Worm (Caenorhabditis elegans): Measurements from ENCODE around the gene str-79.

Gene str-79

DNA sequence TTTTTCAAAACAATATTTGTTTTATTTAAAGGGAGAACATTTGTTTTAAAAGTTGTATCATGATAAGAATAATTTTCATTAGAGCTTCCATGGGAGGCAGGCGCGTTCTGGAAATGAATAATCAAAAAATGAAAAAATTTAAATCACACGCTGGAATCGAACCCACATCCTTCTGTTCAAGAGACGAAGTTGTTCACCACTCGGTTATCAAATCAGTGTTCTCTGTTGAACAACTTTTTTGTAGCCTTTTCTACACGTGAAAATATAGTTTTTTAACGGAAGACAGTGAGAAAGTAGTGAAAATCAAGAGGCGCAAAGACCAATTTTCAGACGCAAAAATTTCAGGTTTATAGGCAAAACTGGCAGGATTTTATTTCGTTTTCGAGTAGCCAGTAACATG, 3.1 kb downstream of the str-79 start:
- TF ChIP-seq ceh-9 (tag; optimal IDR thresholded peaks at IDR 0.05) (no peak), ceh-28 (tag; optimal IDR thresholded peaks at IDR 0.05) (no peak), elt-3 (tag; optimal IDR thresholded peaks at IDR 0.05) (no peak), nhr-67 (tag; optimal IDR thresholded peaks at IDR 0.05) (no peak), fkh-10 (GFP tag; optimal IDR thresholded peaks at IDR 0.05) (no peak), fkh-2 (tag; optimal IDR thresholded peaks at IDR 0.05) (no peak), nhr-43 (tag; optimal IDR thresholded peaks at IDR 0.05; ENCODE audit: poor library complexity, severe bottlenecking) (no peak), snpc-4 (tag; optimal IDR thresholded peaks at IDR 0.05) (no peak), sea-2 (GFP tag; optimal IDR thresholded peaks at IDR 0.05) (no peak), mml-1 (tag; optimal IDR thresholded peaks at IDR 0.05) (no peak), ama-1 (optimal IDR thresholded peaks at IDR 0.05) (no peak), pha-4 (tag; optimal IDR thresholded peaks at IDR 0.05) (no peak), nhr-23 (tag; optimal IDR thresholded peaks at IDR 0.05) (no peak), unc-39 (tag; optimal IDR thresholded peaks at IDR 0.05) (no peak), hmg-11 (tag; optimal IDR thresholded peaks at IDR 0.05) (no peak)

DNA sequence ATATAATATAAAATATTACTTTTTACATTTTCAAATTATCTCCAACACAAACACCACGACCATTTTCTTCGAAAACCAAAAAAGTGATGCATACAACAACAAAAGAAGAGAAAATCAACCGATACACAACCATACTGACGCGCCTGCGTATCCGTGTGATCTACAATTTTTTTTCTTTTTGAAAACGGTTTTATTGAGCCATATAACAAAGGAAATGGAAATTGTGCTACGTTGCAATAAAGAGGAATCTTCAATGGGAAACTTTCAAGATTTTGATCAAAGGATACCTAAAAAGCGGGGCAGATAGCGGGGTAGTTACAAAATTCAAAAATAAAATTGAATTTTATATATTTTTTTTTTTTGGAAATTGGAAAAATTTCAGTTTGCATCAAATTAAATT, 5.0 kb downstream of the str-79 start, which contains the start of gene F52D2.5:
Gene F52D2.5 (minus strand): TSS at position 101 of the 400 bp plus-strand sequence.
- no peak for TF ChIP-seq elt-3 (tag; optimal IDR thresholded peaks at IDR 0.05)
- TF ChIP-seq nfya-1 (tag; optimal IDR thresholded peaks at IDR 0.05; ENCODE audit: insufficient read depth), result no peak
- TF ChIP-seq fkh-2 (tag; optimal IDR thresholded peaks at IDR 0.05), result no peak
- no peak for TF ChIP-seq jun-1 (tag; optimal IDR thresholded peaks at IDR 0.05)
- no peak for TF ChIP-seq hmg-11 (tag; optimal IDR thresholded peaks at IDR 0.05)
- TF ChIP-seq nhr-76 (tag; optimal IDR thresholded peaks at IDR 0.05), result no peak

DNA sequence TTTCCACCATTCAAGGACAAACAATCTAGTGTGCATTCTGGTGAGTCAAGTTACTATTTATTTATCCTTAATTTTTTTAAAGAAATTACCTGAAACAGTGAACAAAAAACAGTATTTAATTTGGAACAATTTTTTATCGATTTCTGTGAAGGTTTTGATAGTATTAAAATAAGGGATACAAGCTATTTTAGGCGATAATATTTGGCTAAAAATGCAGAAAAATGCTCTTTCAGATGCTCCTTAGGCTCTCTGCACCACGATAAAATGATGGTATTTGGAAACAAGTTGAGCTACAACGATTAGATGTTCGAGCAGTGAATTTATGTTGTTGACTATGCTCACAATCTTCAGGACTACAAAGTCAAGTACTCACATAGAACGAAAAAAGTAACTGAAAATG, 6.0 kb downstream of the str-79 start, which contains the start of gene F52D2.6:
Gene F52D2.6 (plus strand): TSS at position 301 of the 400 bp plus-strand sequence.
- TF ChIP-seq ztf-11 (tag; optimal IDR thresholded peaks at IDR 0.05) (no peak), eor-1 (tag; optimal IDR thresholded peaks at IDR 0.05) (no peak), nhr-237 (tag; optimal IDR thresholded peaks at IDR 0.05) (no peak), zag-1 (tag; optimal IDR thresholded peaks at IDR 0.05) (no peak), ceh-16 (tag; optimal IDR thresholded peaks at IDR 0.05) (no peak), nhr-43 (tag; optimal IDR thresholded peaks at IDR 0.05; ENCODE audit: poor library complexity, severe bottlenecking) (no peak), R02D3.7 (tag; optimal IDR thresholded peaks at IDR 0.05) (no peak), fkh-2 (tag; optimal IDR thresholded peaks at IDR 0.05) (no peak), egl-27 (tag; optimal IDR thresholded peaks at IDR 0.05) (no peak), unc-39 (tag; optimal IDR thresholded peaks at IDR 0.05) (no peak), snpc-4 (tag; optimal IDR thresholded peaks at IDR 0.05) (no peak), lin-15B (tag; optimal IDR thresholded peaks at IDR 0.05) (no peak), fos-1 (tag; optimal IDR thresholded peaks at IDR 0.05) (no peak), sea-2 (GFP tag; optimal IDR thresholded peaks at IDR 0.05) (no peak), mml-1 (tag; optimal IDR thresholded peaks at IDR 0.05) (no peak)

DNA sequence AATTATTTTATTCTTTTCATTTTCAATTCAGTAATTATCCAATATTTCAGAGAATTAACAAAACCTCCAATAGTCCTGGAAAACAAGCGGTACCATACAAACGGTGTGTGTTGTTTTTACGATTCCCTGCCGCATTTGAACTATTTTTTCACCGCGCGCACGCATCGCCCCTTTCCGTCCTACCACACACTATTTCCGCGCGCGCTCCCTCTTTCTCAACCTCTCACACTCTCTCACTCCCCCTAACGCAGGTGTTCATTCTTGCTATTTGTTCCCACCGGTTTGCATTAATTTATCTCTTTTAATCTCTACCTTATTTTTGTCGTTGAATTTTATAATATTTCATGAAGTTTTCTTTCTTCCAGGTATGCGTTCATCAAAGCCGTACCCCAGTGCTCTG, 8.0 kb downstream of the str-79 start, which contains the start of gene F52D2.12:
Gene F52D2.12 (plus strand): TSS at position 307 of the 400 bp plus-strand sequence.
- TF ChIP-seq egl-27 (tag; optimal IDR thresholded peaks at IDR 0.05) (no peak), elt-1 (tag; optimal IDR thresholded peaks at IDR 0.05) (no peak), daf-12 (tag; optimal IDR thresholded peaks at IDR 0.05) (no peak), ama-1 (optimal IDR thresholded peaks at IDR 0.05) (no peak), mml-1 (tag; optimal IDR thresholded peaks at IDR 0.05) (no peak), nhr-43 (tag; optimal IDR thresholded peaks at IDR 0.05; ENCODE audit: poor library complexity, severe bottlenecking) (no peak), nhr-237 (tag; optimal IDR thresholded peaks at IDR 0.05) (no peak), nfya-1 (tag; optimal IDR thresholded peaks at IDR 0.05; ENCODE audit: insufficient read depth) (no peak), nhr-23 (tag; optimal IDR thresholded peaks at IDR 0.05) (no peak), mdl-1 (tag; optimal IDR thresholded peaks at IDR 0.05) (no peak), unc-62 (GFP tag; optimal IDR thresholded peaks at IDR 0.05) (no peak), jun-1 (tag; optimal IDR thresholded peaks at IDR 0.05) (no peak), nhr-67 (tag; optimal IDR thresholded peaks at IDR 0.05) (no peak), snpc-4 (tag; optimal IDR thresholded peaks at IDR 0.05) (no peak), pqm-1 (tag; optimal IDR thresholded peaks at IDR 0.05) (no peak), tbx-2 (tag; optimal IDR thresholded peaks at IDR 0.05) (no peak), unc-39 (tag; optimal IDR thresholded peaks at IDR 0.05) (no peak), aly-2 (tag; optimal IDR thresholded peaks at IDR 0.05) (no peak), lin-15B (tag; optimal IDR thresholded peaks at IDR 0.05) (no peak), hmg-11 (tag; optimal IDR thresholded peaks at IDR 0.05) (no peak)

DNA sequence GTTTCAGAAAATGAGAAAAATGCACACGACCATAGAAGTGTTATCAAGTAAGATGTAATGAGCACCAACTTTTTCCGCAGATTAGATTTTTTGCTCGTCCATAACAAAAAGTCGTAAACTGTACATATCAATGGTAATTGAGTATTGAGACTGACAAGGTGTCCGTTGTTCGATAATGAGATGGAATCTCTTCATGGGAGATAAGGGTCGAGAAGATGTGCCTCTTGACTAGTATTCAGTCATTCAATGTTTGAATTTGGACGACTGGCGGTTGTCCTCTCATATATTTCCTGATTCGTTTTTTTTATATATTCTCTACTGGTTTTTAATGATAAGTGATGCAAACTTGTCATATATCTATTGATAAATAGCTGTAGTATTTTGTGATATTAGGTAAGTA, 12.0 kb downstream of the str-79 start:
- TF ChIP-seq aly-2 (tag; optimal IDR thresholded peaks at IDR 0.05) (no peak), nhr-237 (tag; optimal IDR thresholded peaks at IDR 0.05) (no peak), nhr-76 (tag; optimal IDR thresholded peaks at IDR 0.05) (no peak), zag-1 (tag; optimal IDR thresholded peaks at IDR 0.05) (no peak), lin-39 (tag; optimal IDR thresholded peaks at IDR 0.05) (no peak), pha-4 (tag; optimal IDR thresholded peaks at IDR 0.05) (no peak), nhr-77 (tag; optimal IDR thresholded peaks at IDR 0.05) (no peak), snpc-4 (tag; optimal IDR thresholded peaks at IDR 0.05) (no peak), nhr-28 (tag; optimal IDR thresholded peaks at IDR 0.05) (no peak), nhr-43 (tag; optimal IDR thresholded peaks at IDR 0.05; ENCODE audit: poor library complexity, severe bottlenecking) (no peak), fos-1 (tag; optimal IDR thresholded peaks at IDR 0.05) (no peak), unc-39 (tag; optimal IDR thresholded peaks at IDR 0.05) (no peak), ceh-28 (tag; optimal IDR thresholded peaks at IDR 0.05) (no peak), eor-1 (tag; optimal IDR thresholded peaks at IDR 0.05) (no peak), lsy-12 (tag; optimal IDR thresholded peaks at IDR 0.05) (no peak), tbx-2 (tag; optimal IDR thresholded peaks at IDR 0.05) (no peak)

Measured in whole organism, L3 larva.